Worm (Caenorhabditis elegans) whole organism, early embryonic: Measurements from ENCODE around the gene lron-1.

Experiments
- B0310.2 ChIP-seq: sonication (generic microtip); optimal IDR thresholded peaks from 2 replicates; lab custom pipeline; 2016; ENCODE audit warnings: mild to moderate bottlenecking, missing genetic modification characterization, missing compliant biosample characterization
- F13C5.2 ChIP-seq: sonication (generic microtip); optimal IDR thresholded peaks from 2 replicates; lab custom pipeline; 2017; ENCODE audit warnings: mild to moderate bottlenecking, missing genetic modification characterization, inconsistent platforms, missing compliant biosample characterization
- aly-1 ChIP-seq: sonication (generic microtip); optimal IDR thresholded peaks from 2 replicates; lab custom pipeline; 2016; ENCODE audit warnings: missing genetic modification characterization, missing compliant biosample characterization
- ama-1 ChIP-seq: fragments of 150-350 bp; optimal IDR thresholded peaks from 2 replicates; lab custom pipeline; 2014
- ceh-13 ChIP-seq: fragments of 200-800 bp; sonication (Bioruptor generic); optimal IDR thresholded peaks from 2 replicates; lab custom pipeline; 2018; ENCODE audit warnings: mild to moderate bottlenecking, missing genetic modification characterization, missing compliant biosample characterization
- ceh-36 ChIP-seq: sonication (generic microtip); optimal IDR thresholded peaks from 2 replicates; lab custom pipeline; 2016; ENCODE audit warnings: missing genetic modification characterization, inconsistent platforms, missing compliant biosample characterization
- ets-7 ChIP-seq: sonication (generic microtip); optimal IDR thresholded peaks from 2 replicates; lab custom pipeline; 2016; ENCODE audit warnings: missing genotype, missing genetic modification characterization, missing compliant biosample characterization
- flt-1 ChIP-seq: fragments of 200-800 bp; sonication (Bioruptor generic); IDR thresholded peaks from 2 replicates; pipeline ENCODE4 v1.3.6; 2022; ENCODE audit warnings: missing genetic modification characterization, missing compliant biosample characterization
- hmbx-1 ChIP-seq: sonication (generic microtip); optimal IDR thresholded peaks from 2 replicates; lab custom pipeline; 2016; ENCODE audit warnings: mild to moderate bottlenecking, missing genetic modification characterization, missing compliant biosample characterization
- hmg-4 ChIP-seq: fragments of 200-800 bp; sonication (Bioruptor generic); optimal IDR thresholded peaks from 2 replicates; lab custom pipeline; 2018; ENCODE audit warnings: mild to moderate bottlenecking, missing genetic modification characterization, missing compliant biosample characterization
- hnd-1 ChIP-seq: sonication (generic microtip); optimal IDR thresholded peaks from 2 replicates; lab custom pipeline; 2016; ENCODE audit warnings: missing genetic modification characterization, missing compliant biosample characterization
- pes-1 ChIP-seq: fragments of 200-800 bp; sonication (Bioruptor generic); IDR thresholded peaks from 2 replicates; pipeline ENCODE4 v1.3.6; 2022; ENCODE audit warnings: missing genetic modification reagents, missing genetic modification characterization, missing compliant biosample characterization
- scrt-1 ChIP-seq: fragments of 200-800 bp; sonication (Bioruptor generic); IDR thresholded peaks from 2 replicates; pipeline ENCODE4 v1.3.6; 2022; ENCODE audit warnings: missing genetic modification characterization, missing compliant biosample characterization
- sea-1 ChIP-seq: fragments of 200-800 bp; sonication (Bioruptor generic); conservative IDR thresholded peaks from 2 replicates; pipeline ENCODE4 v1.3.6; 2022; ENCODE audit warnings: missing genetic modification characterization, missing compliant biosample characterization
- tbx-11 ChIP-seq: fragments of 200-800 bp; sonication (Bioruptor generic); IDR thresholded peaks from 2 replicates; pipeline ENCODE4 v1.3.6; 2022; ENCODE audit warnings: missing genetic modification characterization, missing compliant biosample characterization
- tbx-37 ChIP-seq: fragments of 200-800 bp; sonication (Bioruptor generic); conservative IDR thresholded peaks from 2 replicates; pipeline ENCODE4 v1.3.6; 2022; ENCODE audit warnings: missing genetic modification reagents, missing genetic modification characterization, missing compliant biosample characterization
- tra-4 ChIP-seq: sonication (generic microtip); optimal IDR thresholded peaks from 2 replicates; lab custom pipeline; 2017; ENCODE audit warnings: missing genetic modification characterization, missing compliant biosample characterization

lron-1 gene

ce11 chrX:14543224-14543623, 29.3 kb upstream of the lron-1 start, which contains the start of gene T24C2.3:
Gene T24C2.3 (plus strand): TSS chrX:14543524.
- TF ChIP-seq pes-1 (GFP tag; lab: Robert Waterston, UW) (no peak), ceh-13 (GFP tag; lab: Kevin White, UChicago) (no peak), aly-1 (no peak), sea-1 (GFP tag; lab: Robert Waterston, UW) (no peak), flt-1 (no peak), tra-4 (tag; lab: Kevin White, UChicago) (no peak), hmbx-1 (tag; lab: Kevin White, UChicago) (no peak), B0310.2 (tag; lab: Kevin White, UChicago) (no peak), ama-1 (no peak), hnd-1 (tag; lab: Kevin White, UChicago) (no peak), ceh-36 (tag; lab: Kevin White, UChicago) (no peak), F13C5.2 (no peak), ets-7 (tag; lab: Kevin White, UChicago) (no peak), hmg-4 (GFP tag; lab: Kevin White, UChicago) (no peak), tbx-37 (no peak), scrt-1 (GFP tag; lab: Robert Waterston, UW) (no peak), tbx-11 (GFP tag; lab: Robert Waterston, UW) (no peak)

DNA sequence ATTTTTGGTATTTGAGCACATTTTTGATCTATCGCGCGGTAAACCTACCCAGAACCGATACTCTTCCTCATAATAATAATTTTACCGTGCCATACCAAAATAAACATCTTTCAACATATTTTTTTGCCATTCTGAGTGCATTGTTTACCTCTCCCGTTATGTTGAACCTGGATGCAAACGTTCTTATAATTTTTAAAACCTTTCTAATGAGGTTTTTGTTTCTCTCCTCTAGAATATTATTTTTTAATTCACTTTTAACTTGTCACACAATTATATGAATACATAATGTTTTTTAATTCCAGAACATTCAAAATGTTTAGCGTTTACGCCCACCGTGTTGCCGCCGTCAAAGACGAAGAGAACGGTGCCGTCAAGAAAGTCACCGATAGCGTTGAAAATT, 27.0 kb upstream of the lron-1 start, which contains the start of gene enri-2:
enri-2 (plus strand) TSS at position 301 of the 400 bp plus-strand sequence.
- TF ChIP-seq hnd-1 (tag; lab: Kevin White, UChicago) (no peak), tbx-11 (GFP tag; lab: Robert Waterston, UW) (no peak), hmg-4 (GFP tag; lab: Kevin White, UChicago) (no peak), ceh-36 (tag; lab: Kevin White, UChicago) (no peak), scrt-1 (GFP tag; lab: Robert Waterston, UW) (no peak), hmbx-1 (tag; lab: Kevin White, UChicago) (no peak), B0310.2 (tag; lab: Kevin White, UChicago) (no peak), flt-1 (no peak)

DNA sequence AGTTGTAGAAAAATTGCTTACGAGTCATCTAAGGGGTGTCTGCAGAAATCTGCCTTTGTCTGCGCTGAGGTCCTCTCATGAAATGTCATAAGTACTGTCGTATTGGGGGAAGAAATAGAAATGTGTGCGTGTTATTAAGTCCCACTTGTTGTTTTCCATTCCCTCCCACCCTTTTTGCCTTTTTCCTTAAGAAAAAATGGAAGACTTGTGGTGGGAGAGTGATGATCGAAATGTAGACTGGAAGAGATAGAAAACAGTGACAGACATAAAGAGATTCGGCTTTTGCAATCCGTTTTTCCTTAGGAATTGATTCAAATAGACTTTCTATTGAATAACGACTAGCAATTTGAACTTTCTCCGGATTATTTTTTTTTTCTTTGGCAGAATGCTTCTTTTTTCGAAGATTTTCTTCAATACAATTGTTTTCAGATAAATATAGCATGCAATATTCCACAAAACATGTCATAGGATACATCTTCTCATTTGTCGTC, 22.8 kb upstream of the lron-1 start, which contains the start of gene ram-5:
ram-5 (plus strand) TSS at position 441 of the 491 bp plus-strand sequence.
- no peak for TF ChIP-seq tbx-11 (GFP tag; lab: Robert Waterston, UW)
- no peak for TF ChIP-seq ceh-36 (tag; lab: Kevin White, UChicago)
- no peak for TF ChIP-seq aly-1
- TF ChIP-seq F13C5.2, result no peak
- TF ChIP-seq hmg-4 (GFP tag; lab: Kevin White, UChicago), result no peak
- no peak for TF ChIP-seq sea-1 (GFP tag; lab: Robert Waterston, UW)
- TF ChIP-seq scrt-1 (GFP tag; lab: Robert Waterston, UW), result no peak
- TF ChIP-seq hnd-1 (tag; lab: Kevin White, UChicago), result no peak
- TF ChIP-seq flt-1, result no peak

DNA sequence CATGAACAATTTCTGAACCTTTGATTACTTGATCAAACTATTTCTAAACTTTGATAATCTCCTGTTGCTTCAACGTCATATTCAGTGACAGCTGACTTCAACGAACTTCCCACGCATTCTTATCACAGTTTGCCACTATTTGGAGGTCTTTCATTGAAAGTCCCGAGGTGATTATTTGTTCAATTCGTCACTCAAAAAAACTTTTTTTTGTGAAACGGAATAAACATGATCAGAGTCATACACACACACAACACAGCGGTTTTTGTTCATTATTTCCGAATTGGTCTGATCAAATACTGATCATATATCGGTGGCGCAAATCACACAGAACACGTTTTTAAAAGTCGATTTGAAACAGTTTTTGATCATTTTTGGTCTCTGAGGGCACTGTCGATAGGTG, 16.1 kb upstream of the lron-1 start:
- no peak for TF ChIP-seq scrt-1 (GFP tag; lab: Robert Waterston, UW)
- no peak for TF ChIP-seq hmbx-1 (tag; lab: Kevin White, UChicago)
- TF ChIP-seq B0310.2 (tag; lab: Kevin White, UChicago), result no peak
- TF ChIP-seq hnd-1 (tag; lab: Kevin White, UChicago), result no peak
- TF ChIP-seq ceh-36 (tag; lab: Kevin White, UChicago), result no peak
- no peak for TF ChIP-seq ets-7 (tag; lab: Kevin White, UChicago)
- TF ChIP-seq aly-1, result no peak
- no peak for TF ChIP-seq ceh-13 (GFP tag; lab: Kevin White, UChicago)
- TF ChIP-seq tbx-11 (GFP tag; lab: Robert Waterston, UW), result no peak
- no peak for TF ChIP-seq ama-1
- no peak for TF ChIP-seq flt-1
- TF ChIP-seq pes-1 (GFP tag; lab: Robert Waterston, UW), result no peak
- TF ChIP-seq tbx-37, result no peak
- no peak for TF ChIP-seq sea-1 (GFP tag; lab: Robert Waterston, UW)
- no peak for TF ChIP-seq tra-4 (tag; lab: Kevin White, UChicago)
- no peak for TF ChIP-seq hmg-4 (GFP tag; lab: Kevin White, UChicago)

DNA sequence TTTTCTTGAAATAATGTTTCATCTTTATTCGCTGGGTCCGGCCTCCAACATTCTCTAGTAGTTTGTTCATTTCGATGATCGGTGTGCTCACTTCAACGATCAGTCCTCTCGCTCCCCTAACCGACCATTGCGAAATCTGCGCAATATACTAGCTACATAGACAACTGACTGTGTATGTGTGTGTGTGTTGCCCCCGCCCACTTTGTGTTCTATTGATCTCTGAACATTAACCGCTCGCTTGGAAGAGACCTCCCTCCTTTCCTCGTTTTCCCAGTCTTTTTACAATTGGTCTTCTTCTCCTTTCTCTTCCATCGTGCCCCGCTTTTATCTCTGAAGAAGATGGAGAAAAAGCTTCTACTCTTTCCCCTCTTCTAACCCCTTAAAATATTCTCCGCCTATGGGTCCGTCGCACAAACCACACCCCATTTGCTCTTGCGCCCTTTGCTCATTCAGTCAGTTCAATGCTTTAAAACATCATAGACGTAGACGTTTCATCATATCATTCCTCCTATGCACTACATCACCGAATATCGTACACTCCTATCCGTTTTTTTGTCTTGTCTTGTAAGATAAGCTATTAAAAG, 15.1 kb upstream of the lron-1 start:
- no peak for TF ChIP-seq hmg-4 (GFP tag; lab: Kevin White, UChicago)
- no peak for TF ChIP-seq hmbx-1 (tag; lab: Kevin White, UChicago)
- no peak for TF ChIP-seq ceh-13 (GFP tag; lab: Kevin White, UChicago)
- no peak for TF ChIP-seq flt-1
- TF ChIP-seq pes-1 (GFP tag; lab: Robert Waterston, UW), result no peak

DNA sequence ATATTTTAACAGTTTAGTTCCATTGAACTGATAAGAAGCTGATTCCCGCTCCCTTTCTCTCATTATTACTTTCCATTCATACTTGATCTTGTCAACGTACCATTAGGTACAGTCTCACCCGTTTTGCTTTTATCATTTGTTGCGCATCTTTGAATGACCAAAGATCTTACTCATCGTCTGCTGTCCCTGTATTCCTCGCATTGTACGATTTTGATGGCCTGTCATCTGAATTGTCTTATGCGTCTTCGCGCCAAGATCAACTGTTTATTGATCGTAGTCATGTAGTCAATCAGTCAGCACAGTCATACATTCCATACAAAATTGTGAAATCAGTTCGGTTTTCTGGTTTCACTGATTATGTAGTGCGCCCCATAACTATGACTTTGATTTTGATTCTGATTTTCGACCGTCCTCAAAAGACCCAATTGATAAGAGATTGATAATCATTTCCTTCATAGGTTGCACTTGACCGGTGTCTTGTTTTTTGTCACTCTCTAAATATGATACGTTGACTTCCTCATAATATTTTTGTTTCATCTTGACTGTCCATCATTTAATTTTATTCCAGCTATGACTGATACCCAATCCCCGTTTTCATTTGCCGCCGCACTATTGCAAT, 14.5 kb upstream of the lron-1 start, which contains the start of gene nhr-3:
nhr-3 (plus strand) TSS at position 569 of the 619 bp plus-strand sequence.
- TF ChIP-seq ceh-36 (tag; lab: Kevin White, UChicago), result no peak
- TF ChIP-seq F13C5.2, result no peak
- TF ChIP-seq pes-1 (GFP tag; lab: Robert Waterston, UW), result no peak
- TF ChIP-seq tbx-11 (GFP tag; lab: Robert Waterston, UW), result no peak
- TF ChIP-seq B0310.2 (tag; lab: Kevin White, UChicago), result no peak

DNA sequence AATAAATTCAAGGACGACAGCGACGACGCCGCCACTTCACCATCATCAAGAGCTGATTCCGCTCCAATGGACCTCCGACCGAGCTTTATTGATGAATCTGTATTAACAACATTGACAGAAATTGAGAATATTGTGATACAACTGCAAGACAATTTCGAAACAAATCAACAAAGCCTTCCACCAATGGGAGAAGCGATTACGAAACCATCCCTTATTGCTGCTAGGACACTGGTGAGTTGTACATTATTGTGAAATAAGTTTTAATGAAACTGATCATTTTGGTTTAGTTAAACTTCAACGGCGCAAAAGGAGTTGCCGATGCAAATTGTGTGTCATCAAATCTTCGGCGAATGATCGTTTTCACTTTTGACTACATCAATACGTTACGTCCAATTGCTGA, 13.4 kb upstream of the lron-1 start:
- TF ChIP-seq hnd-1 (tag; lab: Kevin White, UChicago) (no peak), ceh-36 (tag; lab: Kevin White, UChicago) (no peak), flt-1 (no peak), F13C5.2 (no peak), hmg-4 (GFP tag; lab: Kevin White, UChicago) (no peak), hmbx-1 (tag; lab: Kevin White, UChicago) (no peak), tbx-37 (no peak), tra-4 (tag; lab: Kevin White, UChicago) (no peak), pes-1 (GFP tag; lab: Robert Waterston, UW) (no peak), ets-7 (tag; lab: Kevin White, UChicago) (no peak), sea-1 (GFP tag; lab: Robert Waterston, UW) (no peak)
